Fruit fly (Drosophila melanogaster) whole organism, embryonic: ENCODE data around the gene CG9270.

Source experiments
- Asciz ChIP-seq: fragments of 200-800 bp; sonication (Bioruptor generic); optimal IDR thresholded peaks from 2 replicates; lab custom pipeline; 2017; ENCODE audit warnings: missing biosample characterization, mild to moderate bottlenecking, missing genetic modification characterization, missing genetic modification reagents
- Atf3 ChIP-seq: fragments of 200-800 bp; sonication (Bioruptor generic); optimal IDR thresholded peaks from 3 replicates; lab custom pipeline; 2016; ENCODE audit warnings: missing biosample characterization, missing genetic modification characterization
- CG1024 ChIP-seq: fragments of 200-800 bp; sonication (Bioruptor generic); IDR thresholded peaks from 2 replicates; pipeline ENCODE4 v1.3.6; 2022; ENCODE audit warnings: missing biosample characterization, missing genetic modification characterization
- CG10543 ChIP-seq: fragments of 200-800 bp; sonication (Bioruptor generic); optimal IDR thresholded peaks from 3 replicates; lab custom pipeline; 2017; ENCODE audit warnings: missing biosample characterization, mild to moderate bottlenecking, missing genetic modification characterization, moderate library complexity
- CG12299 ChIP-seq: fragments of 200-800 bp; sonication (Bioruptor generic); optimal IDR thresholded peaks from 2 replicates; lab custom pipeline; 2018; ENCODE audit warnings: missing biosample characterization, mild to moderate bottlenecking, missing genetic modification characterization
- CG1233 ChIP-seq: fragments of 200-800 bp; sonication (Bioruptor generic); optimal IDR thresholded peaks from 4 replicates; lab custom pipeline; 2018; ENCODE audit warnings: missing biosample characterization, mild to moderate bottlenecking, missing genetic modification characterization
- CG14860 ChIP-seq: fragments of 200-800 bp; sonication (Bioruptor generic); IDR thresholded peaks from 3 replicates; pipeline ENCODE4 v1.3.6; 2022; ENCODE audit warnings: missing biosample characterization, missing genetic modification characterization; ENCODE audit not compliant: partially characterized antibody
- CG17829 ChIP-seq: fragments of 200-800 bp; optimal IDR thresholded peaks from 2 replicates; lab custom pipeline; 2019; ENCODE audit warnings: missing biosample characterization, mild to moderate bottlenecking, missing genetic modification characterization, moderate library complexity
- CG18011 ChIP-seq: fragments of 200-800 bp; sonication (Bioruptor generic); optimal IDR thresholded peaks from 2 replicates; lab custom pipeline; 2017; ENCODE audit warnings: missing biosample characterization, missing genetic modification characterization, mild to moderate bottlenecking, moderate library complexity, missing genotype
- CG18764 ChIP-seq: fragments of 200-800 bp; sonication (Bioruptor generic); optimal IDR thresholded peaks from 3 replicates; lab custom pipeline; 2016; ENCODE audit warnings: missing biosample characterization, missing genetic modification characterization
- CG2199 ChIP-seq: fragments of 200-800 bp; sonication (Bioruptor generic); IDR thresholded peaks from 3 replicates; pipeline ENCODE4 v1.3.6; 2022; ENCODE audit warnings: missing biosample characterization, missing genetic modification characterization
- CG2678 ChIP-seq: fragments of 200-800 bp; sonication (Bioruptor generic); optimal IDR thresholded peaks from 3 replicates; lab custom pipeline; 2019; ENCODE audit warnings: missing biosample characterization, mild to moderate bottlenecking, missing genetic modification characterization, moderate library complexity
- CG31388 ChIP-seq: fragments of 200-800 bp; sonication (Bioruptor generic); optimal IDR thresholded peaks from 2 replicates; lab custom pipeline; 2016; ENCODE audit warnings: missing biosample characterization, missing genetic modification characterization
- CG32772 ChIP-seq: fragments of 200-800 bp; sonication (Bioruptor generic); IDR thresholded peaks from 2 replicates; pipeline ENCODE4 v1.3.6; 2022; ENCODE audit warnings: missing biosample characterization, missing genetic modification characterization
- CG6689 ChIP-seq: fragments of 200-800 bp; sonication (Bioruptor generic); IDR thresholded peaks from 2 replicates; pipeline ENCODE4 v1.3.6; 2022; ENCODE audit warnings: missing biosample characterization, missing genetic modification characterization
- CG7372 ChIP-seq: fragments of 200-800 bp; sonication (Bioruptor generic); IDR thresholded peaks from 2 replicates; pipeline ENCODE4 v1.3.6; 2022; ENCODE audit warnings: missing biosample characterization, missing genetic modification characterization
- CG7556 ChIP-seq: fragments of 200-800 bp; sonication (Bioruptor generic); optimal IDR thresholded peaks from 2 replicates; lab custom pipeline; 2017; ENCODE audit warnings: missing biosample characterization, mild to moderate bottlenecking, missing genetic modification characterization
- Camta ChIP-seq: fragments of 200-800 bp; sonication (Bioruptor generic); optimal IDR thresholded peaks from 2 replicates; lab custom pipeline; 2016; ENCODE audit warnings: missing biosample characterization, missing genetic modification characterization
- D19B ChIP-seq: fragments of 200-800 bp; sonication (Bioruptor generic); optimal IDR thresholded peaks from 2 replicates; lab custom pipeline; 2017; ENCODE audit warnings: missing biosample characterization, mild to moderate bottlenecking, missing genetic modification characterization
- Doc2 ChIP-seq: fragments of 200-800 bp; sonication (Bioruptor generic); IDR thresholded peaks from 2 replicates; pipeline ENCODE4 v1.3.6; 2022; ENCODE audit warnings: missing biosample characterization, missing genetic modification characterization
- Eip74EF ChIP-seq, 2 experiments: fragments of 200-800 bp in 1 of 2; fragments of >200 bp in 1 of 2; sonication (Bioruptor generic) in 1 of 2; optimal IDR thresholded peaks; 2 replicates each; lab custom pipeline; 2017 to 2019; ENCODE audit warnings: missing biosample characterization in 2 of 2, missing genetic modification characterization in 2 of 2, mild to moderate bottlenecking in 1 of 2, moderate library complexity in 1 of 2
- Gsc ChIP-seq: fragments of 200-800 bp; sonication (Bioruptor generic); IDR thresholded peaks from 2 replicates; pipeline ENCODE4 v1.3.6; 2022; ENCODE audit warnings: missing biosample characterization, missing genetic modification characterization
- Med ChIP-seq: fragments of 200-800 bp; sonication (Bioruptor generic); peaks from one replicate; lab custom pipeline; 2016; ENCODE audit warnings: missing biosample characterization, missing genetic modification characterization, mild to moderate bottlenecking, inconsistent platforms, moderate library complexity
- Mes4 ChIP-seq: fragments of 200-800 bp; sonication (Bioruptor generic); optimal IDR thresholded peaks from 2 replicates; lab custom pipeline; 2016; ENCODE audit warnings: missing biosample characterization, missing genetic modification characterization
- Optix ChIP-seq: fragments of 200-800 bp; sonication (Bioruptor generic); IDR thresholded peaks from 3 replicates; pipeline ENCODE4 v1.3.6; 2022; ENCODE audit warnings: missing biosample characterization, missing genetic modification characterization
- Pdp1 ChIP-seq, 2 experiments: fragments of 200-800 bp; sonication (Bioruptor generic); optimal IDR thresholded peaks; 3 replicates each; lab custom pipeline; 2016; ENCODE audit warnings: missing biosample characterization in 2 of 2, missing genetic modification characterization in 2 of 2, mild to moderate bottlenecking in 1 of 2, moderate library complexity in 1 of 2
- Xbp1 ChIP-seq: fragments of 200-800 bp; sonication (Bioruptor generic); optimal IDR thresholded peaks from 3 replicates; lab custom pipeline; 2016; ENCODE audit warnings: missing biosample characterization, mild to moderate bottlenecking, missing genetic modification characterization
- YL-1 ChIP-seq: fragments of 200-800 bp; sonication (Bioruptor generic); optimal IDR thresholded peaks from 3 replicates; lab custom pipeline; 2017; ENCODE audit warnings: missing biosample characterization, mild to moderate bottlenecking, missing genetic modification characterization
- ap ChIP-seq: fragments of 200-800 bp; sonication (Bioruptor generic); IDR thresholded peaks from 2 replicates; pipeline ENCODE4 v1.3.6; 2022; ENCODE audit warnings: missing biosample characterization, missing genetic modification characterization
- cato ChIP-seq: fragments of 200-800 bp; sonication (Bioruptor generic); optimal IDR thresholded peaks from 2 replicates; lab custom pipeline; 2016; ENCODE audit warnings: missing biosample characterization, missing genetic modification characterization, borderline replicate concordance
- chm ChIP-seq: fragments of 200-800 bp; sonication (Bioruptor generic); IDR thresholded peaks from 2 replicates; pipeline ENCODE4 v1.3.6; 2022; ENCODE audit warnings: missing biosample characterization, missing genetic modification characterization
- crol ChIP-seq: fragments of 200-800 bp; sonication (Bioruptor generic); IDR thresholded peaks from 2 replicates; pipeline ENCODE4 v1.3.6; 2022; ENCODE audit warnings: missing biosample characterization, missing genetic modification characterization
- crp ChIP-seq, 2 experiments: fragments of 200-800 bp; sonication (Bioruptor generic); optimal IDR thresholded peaks; 2 replicates in 1 of 2; 3 replicates in 1 of 2; lab custom pipeline; 2017; ENCODE audit warnings: missing biosample characterization in 2 of 2, missing genetic modification characterization in 2 of 2, mild to moderate bottlenecking in 1 of 2, moderate library complexity in 1 of 2
- hbn ChIP-seq: fragments of 200-800 bp; sonication (Bioruptor generic); IDR thresholded peaks from 2 replicates; pipeline ENCODE4 v1.3.6; 2022; ENCODE audit warnings: missing biosample characterization, missing genetic modification characterization; ENCODE audit not compliant: partially characterized antibody
- kah ChIP-seq: fragments of 200-800 bp; sonication (Bioruptor generic); optimal IDR thresholded peaks from 2 replicates; lab custom pipeline; 2018; ENCODE audit warnings: missing biosample characterization, mild to moderate bottlenecking, missing genetic modification characterization
- lbe ChIP-seq: fragments of 200-800 bp; sonication (Bioruptor generic); optimal IDR thresholded peaks from 2 replicates; lab custom pipeline; 2016; ENCODE audit warnings: missing biosample characterization, mild to moderate bottlenecking, missing genetic modification characterization
- pb ChIP-seq: fragments of 200-800 bp; sonication (Bioruptor generic); optimal IDR thresholded peaks from 3 replicates; lab custom pipeline; 2016; ENCODE audit warnings: missing biosample characterization, missing genetic modification characterization
- run ChIP-seq: fragments of 200-800 bp; sonication (Bioruptor generic); optimal IDR thresholded peaks from 3 replicates; lab custom pipeline; 2018; ENCODE audit warnings: missing biosample characterization, mild to moderate bottlenecking, missing genetic modification characterization
- sens ChIP-seq: fragments of 200-800 bp; sonication (Bioruptor generic); peaks from one replicate; lab custom pipeline; 2016; ENCODE audit warnings: missing biosample characterization, missing genetic modification characterization
- slp2 ChIP-seq: fragments of 200-800 bp; sonication (Bioruptor generic); optimal IDR thresholded peaks from 2 replicates; lab custom pipeline; 2016; ENCODE audit warnings: missing biosample characterization, missing genetic modification characterization
- usp ChIP-seq: fragments of >200 bp; optimal IDR thresholded peaks from 2 replicates; lab custom pipeline; 2017; ENCODE audit warnings: missing biosample characterization, missing genetic modification characterization
- vvl ChIP-seq: fragments of 200-800 bp; sonication (Bioruptor generic); IDR thresholded peaks from 2 replicates; pipeline ENCODE4 v1.3.6; 2022; ENCODE audit warnings: missing biosample characterization, missing genetic modification characterization
- wor ChIP-seq: fragments of 200-800 bp; sonication (Bioruptor generic); IDR thresholded peaks from 2 replicates; pipeline ENCODE4 v1.3.6; 2022; ENCODE audit warnings: missing biosample characterization, missing genetic modification characterization

The CG9270 gene

dm6 chr2L:20960019-20960525 lies 26.2 kb upstream of the CG9270 start (continued):
- TF ChIP-seq CG14860 (GFP tag; lab: Robert Waterston, UW) (no peak), ap (GFP tag; lab: Robert Waterston, UW) (no peak), CG7556 (GFP tag; lab: Kevin White, UChicago) (no peak), Mes4 (GFP tag; lab: Kevin White, UChicago) (no peak), chm (no peak), Camta (GFP tag; lab: Kevin White, UChicago) (no peak), kah (no peak), CG12299 (tag; lab: Kevin White, UChicago) (no peak), Optix (GFP tag; lab: Robert Waterston, UW) (no peak), sens (peak; percentile 30), crol (GFP tag; lab: Robert Waterston, UW) (peak; percentile 59; the same call in 1 of the 2 replicates), lbe (GFP tag; lab: Kevin White, UChicago) (no peak), vvl (GFP tag; lab: Robert Waterston, UW) (no peak), Eip74EF (GFP tag; optimal IDR thresholded peaks at IDR 0.05; lab: Kevin White, UChicago) (no peak), crp (GFP tag; optimal IDR thresholded peaks at IDR 0.05; lab: Kevin White, UChicago) (no peak), D19B (GFP tag; lab: Kevin White, UChicago) (no peak), CG7372 (GFP tag; lab: Robert Waterston, UW) (no peak), wor (GFP tag; lab: Robert Waterston, UW) (no peak), pb (GFP tag; lab: Kevin White, UChicago) (no peak), slp2 (GFP tag; lab: Kevin White, UChicago) (no peak), Xbp1 (GFP tag; lab: Kevin White, UChicago) (no peak), CG6689 (GFP tag; lab: Robert Waterston, UW) (no peak), CG2199 (0 out of 3 replicates have a peak, but pooled peaks have one; percentile 22), Doc2 (no peak), CG1024 (GFP tag; lab: Robert Waterston, UW) (no peak), CG18764 (no peak), Med (GFP tag; lab: Kevin White, UChicago) (peak; percentile 8), CG31388 (GFP tag; lab: Kevin White, UChicago) (no peak), hbn (no peak)

- TF ChIP-seq CG17829 (tag; lab: Kevin White, UChicago) (no peak), Asciz (GFP tag; lab: Kevin White, UChicago) (no peak), CG10543 (GFP tag; lab: Kevin White, UChicago) (no peak), CG2678 (no peak), cato (GFP tag; lab: Kevin White, UChicago) (no peak), Pdp1 (GFP tag; optimal IDR thresholded peaks at IDR 0.05; lab: Kevin White, UChicago) (peak in 1 of 2 experiments; percentile 66), CG1233 (no peak), CG32772 (GFP tag; lab: Robert Waterston, UW) (no peak), Atf3 (GFP tag; lab: Kevin White, UChicago) (no peak), usp (GFP tag; lab: Kevin White, UChicago) (no peak), run (tag; lab: Kevin White, UChicago) (no peak), YL-1 (GFP tag; lab: Kevin White, UChicago) (no peak), CG18011 (GFP tag; lab: Kevin White, UChicago) (peak; percentile 52), Gsc (GFP tag; lab: Robert Waterston, UW) (no peak), D19B (GFP tag; lab: Kevin White, UChicago) (no peak), sens (peak; percentile 29)
Observed at dm6 chr2L:20957968-20958367, 24.1 kb upstream of the CG9270 start.
